Fruit fly (Drosophila melanogaster) whole organism, embryonic: ENCODE data around the gene Cyp313b1.

Source experiments
- Aef1 ChIP-seq: fragments of 200-800 bp; sonication (Bioruptor generic); IDR thresholded peaks from 3 replicates; pipeline ENCODE4 v1.3.6; 2022; ENCODE audit warnings: missing biosample characterization, missing genetic modification characterization
- Atf-2 ChIP-seq: fragments of 200-800 bp; sonication (Bioruptor generic); optimal IDR thresholded peaks from 2 replicates; lab custom pipeline; 2016; ENCODE audit warnings: missing biosample characterization, missing genetic modification characterization
- Atf3 ChIP-seq: fragments of 200-800 bp; sonication (Bioruptor generic); optimal IDR thresholded peaks from 3 replicates; lab custom pipeline; 2016; ENCODE audit warnings: missing biosample characterization, missing genetic modification characterization
- CG1024 ChIP-seq: fragments of 200-800 bp; sonication (Bioruptor generic); IDR thresholded peaks from 2 replicates; pipeline ENCODE4 v1.3.6; 2022; ENCODE audit warnings: missing biosample characterization, missing genetic modification characterization
- CG10321 ChIP-seq: fragments of 200-800 bp; sonication (Bioruptor generic); IDR thresholded peaks from 2 replicates; pipeline ENCODE4 v1.3.6; 2022; ENCODE audit warnings: missing biosample characterization, missing genetic modification characterization
- CG10431 ChIP-seq: fragments of 200-800 bp; sonication (Bioruptor generic); optimal IDR thresholded peaks from 3 replicates; lab custom pipeline; 2018; ENCODE audit warnings: missing biosample characterization, mild to moderate bottlenecking, missing genetic modification characterization
- CG11093 ChIP-seq: fragments of 200-800 bp; sonication (Bioruptor generic); IDR thresholded peaks from 3 replicates; pipeline ENCODE4 v1.3.6; 2022; ENCODE audit warnings: missing biosample characterization, missing genetic modification characterization
- CG11696 ChIP-seq: fragments of 200-800 bp; sonication (Bioruptor generic); IDR thresholded peaks from 2 replicates; pipeline ENCODE4 v1.3.6; 2022; ENCODE audit warnings: missing biosample characterization, missing genetic modification characterization
- CG12236 ChIP-seq: fragments of 200-800 bp; sonication (Bioruptor generic); optimal IDR thresholded peaks from 2 replicates; lab custom pipeline; 2016; ENCODE audit warnings: missing biosample characterization, missing genetic modification characterization
- CG13123 ChIP-seq: fragments of 200-800 bp; sonication (Bioruptor generic); optimal IDR thresholded peaks from 2 replicates; lab custom pipeline; 2016; ENCODE audit warnings: missing biosample characterization, missing genetic modification characterization
- CG15479 ChIP-seq: fragments of 200-800 bp; sonication (Bioruptor generic); optimal IDR thresholded peaks from 3 replicates; lab custom pipeline; 2019; ENCODE audit warnings: missing biosample characterization, mild to moderate bottlenecking, missing genetic modification characterization, moderate library complexity
- CG15514 ChIP-seq: fragments of 200-800 bp; sonication (Bioruptor generic); optimal IDR thresholded peaks from 3 replicates; lab custom pipeline; 2017; ENCODE audit warnings: missing biosample characterization, missing genetic modification characterization, mild to moderate bottlenecking, moderate library complexity, missing genetic modification reagents
- CG16779 ChIP-seq: fragments of 200-800 bp; sonication (Bioruptor generic); IDR thresholded peaks from 2 replicates; pipeline ENCODE4 v1.3.6; 2022; ENCODE audit warnings: missing biosample characterization, missing genetic modification characterization
- CG17186 ChIP-seq: fragments of 200-800 bp; sonication (Bioruptor generic); optimal IDR thresholded peaks from 3 replicates; lab custom pipeline; 2017; ENCODE audit warnings: missing biosample characterization, missing genetic modification reagents, missing genetic modification characterization
- CG17612 ChIP-seq: fragments of 200-800 bp; sonication (Bioruptor generic); IDR thresholded peaks from 2 replicates; pipeline ENCODE4 v1.3.6; 2022; ENCODE audit warnings: missing biosample characterization, missing genetic modification characterization
- CG17802 ChIP-seq: fragments of 200-800 bp; sonication (Bioruptor generic); optimal IDR thresholded peaks from 2 replicates; lab custom pipeline; 2018; ENCODE audit warnings: missing biosample characterization, mild to moderate bottlenecking, missing genetic modification characterization, moderate library complexity
- CG1792 ChIP-seq: fragments of 200-800 bp; sonication (Bioruptor generic); optimal IDR thresholded peaks from 2 replicates; lab custom pipeline; 2016; ENCODE audit warnings: missing biosample characterization, missing genetic modification characterization
- CG2199 ChIP-seq: fragments of 200-800 bp; sonication (Bioruptor generic); IDR thresholded peaks from 3 replicates; pipeline ENCODE4 v1.3.6; 2022; ENCODE audit warnings: missing biosample characterization, missing genetic modification characterization
- CG31441 ChIP-seq: fragments of 200-800 bp; sonication (Bioruptor generic); IDR thresholded peaks from 2 replicates; pipeline ENCODE4 v1.3.6; 2022; ENCODE audit warnings: missing biosample characterization, missing genetic modification characterization
- CG7271 ChIP-seq: fragments of 200-800 bp; sonication (Bioruptor generic); optimal IDR thresholded peaks from 2 replicates; lab custom pipeline; 2018; ENCODE audit warnings: missing biosample characterization, mild to moderate bottlenecking, missing genetic modification characterization, moderate library complexity
- CG7357 ChIP-seq: fragments of 200-800 bp; sonication (Bioruptor generic); IDR thresholded peaks from 3 replicates; pipeline ENCODE4 v1.3.6; 2022; ENCODE audit warnings: missing biosample characterization, missing genetic modification characterization
- CG7928 ChIP-seq: fragments of 200-800 bp; sonication (Bioruptor generic); optimal IDR thresholded peaks from 2 replicates; lab custom pipeline; 2017; ENCODE audit warnings: missing biosample characterization, mild to moderate bottlenecking, missing genetic modification characterization
- CG7963 ChIP-seq: fragments of 200-800 bp; sonication (Bioruptor generic); IDR thresholded peaks from 3 replicates; pipeline ENCODE4 v1.3.6; 2022; ENCODE audit warnings: missing biosample characterization, missing genetic modification characterization; ENCODE audit not compliant: partially characterized antibody
- Hr39 ChIP-seq: fragments of >200 bp; optimal IDR thresholded peaks from 2 replicates; lab custom pipeline; 2017
- Jarid2 ChIP-seq: fragments of 200-800 bp; sonication (Bioruptor generic); optimal IDR thresholded peaks from 3 replicates; lab custom pipeline; 2017; ENCODE audit warnings: mild to moderate bottlenecking, missing biosample characterization, missing genetic modification reagents, missing genetic modification characterization
- Lpt ChIP-seq: fragments of >200 bp; optimal IDR thresholded peaks from 2 replicates; lab custom pipeline; 2018; ENCODE audit warnings: missing biosample characterization, missing genetic modification characterization
- NC2β ChIP-seq: fragments of 200-800 bp; sonication (Bioruptor generic); optimal IDR thresholded peaks from 2 replicates; lab custom pipeline; 2016; ENCODE audit warnings: missing biosample characterization, missing genetic modification characterization
- NK7.1 ChIP-seq: fragments of 200-800 bp; sonication (Bioruptor generic); optimal IDR thresholded peaks from 3 replicates; lab custom pipeline; 2016; ENCODE audit warnings: missing biosample characterization, missing genetic modification characterization
- Sin3A ChIP-seq: fragments of >200 bp; optimal IDR thresholded peaks from 2 replicates; lab custom pipeline; 2018
- Sox102F ChIP-seq: fragments of 200-800 bp; sonication (Bioruptor generic); optimal IDR thresholded peaks from 2 replicates; lab custom pipeline; 2018; ENCODE audit warnings: missing biosample characterization, mild to moderate bottlenecking, missing genetic modification characterization, moderate library complexity
- Vsx1 ChIP-seq: fragments of 200-800 bp; sonication (Bioruptor generic); optimal IDR thresholded peaks from 2 replicates; lab custom pipeline; 2017; ENCODE audit warnings: missing biosample characterization, mild to moderate bottlenecking, missing genetic modification characterization, missing genetic modification reagents
- Xbp1 ChIP-seq: fragments of 200-800 bp; sonication (Bioruptor generic); optimal IDR thresholded peaks from 3 replicates; lab custom pipeline; 2016; ENCODE audit warnings: missing biosample characterization, mild to moderate bottlenecking, missing genetic modification characterization
- az2 ChIP-seq: fragments of 200-800 bp; sonication (Bioruptor generic); optimal IDR thresholded peaks from 3 replicates; lab custom pipeline; 2016; ENCODE audit warnings: missing biosample characterization, missing genetic modification characterization
- bab2 ChIP-seq: fragments of 200-800 bp; sonication (Bioruptor generic); optimal IDR thresholded peaks from 2 replicates; lab custom pipeline; 2016; ENCODE audit warnings: missing biosample characterization, missing genetic modification characterization
- bcd ChIP-seq: fragments of 200-800 bp; sonication (Bioruptor generic); optimal IDR thresholded peaks from 2 replicates; lab custom pipeline; 2017; ENCODE audit warnings: missing biosample characterization, mild to moderate bottlenecking, missing genetic modification characterization
- bigmax ChIP-seq: fragments of 200-800 bp; sonication (Bioruptor generic); optimal IDR thresholded peaks from 2 replicates; lab custom pipeline; 2018; ENCODE audit warnings: missing biosample characterization, mild to moderate bottlenecking, missing genetic modification characterization
- ci ChIP-seq: fragments of 200-800 bp; sonication (Bioruptor generic); IDR thresholded peaks from 3 replicates; pipeline ENCODE4 v1.3.6; 2022; ENCODE audit warnings: missing biosample characterization, missing genetic modification characterization
- danr ChIP-seq: fragments of 200-800 bp; sonication (Bioruptor generic); IDR thresholded peaks from 2 replicates; pipeline ENCODE4 v1.3.6; 2022; ENCODE audit warnings: missing biosample characterization, missing genetic modification characterization
- disco-r ChIP-seq: fragments of 200-800 bp; sonication (Bioruptor generic); optimal IDR thresholded peaks from 2 replicates; lab custom pipeline; 2016; ENCODE audit warnings: missing biosample characterization, missing genetic modification characterization
- ewg ChIP-seq: fragments of 200-800 bp; sonication (Bioruptor generic); optimal IDR thresholded peaks from 3 replicates; lab custom pipeline; 2017; ENCODE audit warnings: mild to moderate bottlenecking, missing biosample characterization, missing genetic modification reagents, missing genetic modification characterization
- gsb ChIP-seq: fragments of 200-800 bp; sonication (Bioruptor generic); IDR thresholded peaks from 2 replicates; pipeline ENCODE4 v1.3.6; 2022; ENCODE audit warnings: missing biosample characterization, missing genetic modification characterization
- hbn ChIP-seq: fragments of 200-800 bp; sonication (Bioruptor generic); IDR thresholded peaks from 2 replicates; pipeline ENCODE4 v1.3.6; 2022; ENCODE audit warnings: missing biosample characterization, missing genetic modification characterization; ENCODE audit not compliant: partially characterized antibody
- her ChIP-seq: fragments of 200-800 bp; sonication (Bioruptor generic); optimal IDR thresholded peaks from 2 replicates; lab custom pipeline; 2016; ENCODE audit warnings: missing biosample characterization, missing genetic modification characterization
- knrl ChIP-seq: fragments of 200-800 bp; sonication (Bioruptor generic); IDR thresholded peaks from 3 replicates; pipeline ENCODE4 v1.3.6; 2022; ENCODE audit warnings: missing biosample characterization, missing genetic modification characterization; ENCODE audit not compliant: partially characterized antibody
- mld ChIP-seq: fragments of 200-800 bp; sonication (Bioruptor generic); IDR thresholded peaks from 3 replicates; pipeline ENCODE4 v1.3.6; 2022; ENCODE audit warnings: missing biosample characterization, missing genetic modification characterization; ENCODE audit not compliant: partially characterized antibody
- oc ChIP-seq: fragments of 200-800 bp; sonication (Bioruptor generic); optimal IDR thresholded peaks from 2 replicates; lab custom pipeline; 2018; ENCODE audit warnings: missing biosample characterization, mild to moderate bottlenecking, missing genetic modification characterization, moderate library complexity
- onecut ChIP-seq: fragments of 200-800 bp; sonication (Bioruptor generic); IDR thresholded peaks from 2 replicates; pipeline ENCODE4 v1.3.6; 2022; ENCODE audit warnings: missing biosample characterization, missing genetic modification characterization
- org-1 ChIP-seq: fragments of 200-800 bp; sonication (Bioruptor generic); optimal IDR thresholded peaks from 2 replicates; lab custom pipeline; 2017; ENCODE audit warnings: missing biosample characterization, missing genetic modification characterization
- pros ChIP-seq: fragments of 200-800 bp; sonication (Bioruptor generic); optimal IDR thresholded peaks from 3 replicates; lab custom pipeline; 2019; ENCODE audit warnings: missing biosample characterization, mild to moderate bottlenecking, missing genetic modification characterization, moderate library complexity
- tap ChIP-seq: fragments of 200-800 bp; optimal IDR thresholded peaks from 3 replicates; lab custom pipeline; 2019; ENCODE audit warnings: missing biosample characterization, mild to moderate bottlenecking, missing genetic modification characterization, moderate library complexity
- tgo ChIP-seq: fragments of 200-800 bp; sonication (Bioruptor generic); IDR thresholded peaks from 3 replicates; pipeline ENCODE4 v1.3.6; 2022; ENCODE audit warnings: missing biosample characterization, missing genetic modification characterization
- wdn ChIP-seq: fragments of 200-800 bp; sonication (Bioruptor generic); IDR thresholded peaks from 2 replicates; pipeline ENCODE4 v1.3.6; 2022; ENCODE audit warnings: missing biosample characterization, missing genetic modification characterization

Gene Cyp313b1

dm6 chr3R:8650741-8651140, 5.3 kb upstream of the Cyp313b1 start, which contains the start of the genes Mkk4 and SLIRP2 (continued):
- peak; percentile 72 for TF ChIP-seq bigmax (GFP tag; lab: Kevin White, UChicago)
- TF ChIP-seq org-1 (GFP tag; lab: Kevin White, UChicago) = peak; percentile 97
- TF ChIP-seq CG15514 (GFP tag; lab: Kevin White, UChicago) = peak; percentile 95
- peak; percentile 97 for TF ChIP-seq CG1792 (GFP tag; lab: Kevin White, UChicago)
- peak; percentile 99 for TF ChIP-seq oc (tag; lab: Kevin White, UChicago)
- TF ChIP-seq disco-r = peak; percentile 98
- peak; percentile 96 for TF ChIP-seq CG11696 (GFP tag; lab: Robert Waterston, UW)
- peak; percentile 99 for TF ChIP-seq ci (GFP tag; lab: Robert Waterston, UW)
- TF ChIP-seq CG1024 (GFP tag; lab: Robert Waterston, UW) = peak; percentile 96
- TF ChIP-seq az2 (GFP tag; lab: Kevin White, UChicago) = peak; percentile 99
- TF ChIP-seq Atf3 (GFP tag; lab: Kevin White, UChicago) = peak; percentile 99
- TF ChIP-seq CG12236 (GFP tag; lab: Kevin White, UChicago) = peak; percentile 98
- peak; percentile 74 for TF ChIP-seq CG15479 (GFP tag; lab: Kevin White, UChicago)
- peak; percentile 99 for TF ChIP-seq bab2
- TF ChIP-seq Hr39 = no peak
- peak; percentile 73 for TF ChIP-seq pros
- peak; percentile 99 for TF ChIP-seq CG2199 (GFP tag; lab: Robert Waterston, UW)
- peak; percentile 87 for TF ChIP-seq CG10321 (GFP tag; lab: Robert Waterston, UW)
- peak; percentile 98 for TF ChIP-seq CG7928 (GFP tag; lab: Kevin White, UChicago)
- TF ChIP-seq CG7357 (GFP tag; lab: Robert Waterston, UW) = peak; percentile 96
- TF ChIP-seq CG10431 (GFP tag; lab: Kevin White, UChicago) = peak; percentile 96
- peak; percentile 91 for TF ChIP-seq Jarid2 (GFP tag; lab: Kevin White, UChicago)
- peak; percentile 96 for TF ChIP-seq her (GFP tag; lab: Kevin White, UChicago)
- peak; percentile 97 for TF ChIP-seq danr (GFP tag; lab: Robert Waterston, UW)
- TF ChIP-seq Lpt (GFP tag; lab: Kevin White, UChicago) = no peak
- peak; percentile 99 for TF ChIP-seq Aef1 (GFP tag; lab: Robert Waterston, UW)
- TF ChIP-seq CG7271 (tag; lab: Kevin White, UChicago) = peak; percentile 97
- peak; percentile 97 for TF ChIP-seq CG16779 (GFP tag; lab: Robert Waterston, UW)
- peak; percentile 98 for TF ChIP-seq gsb (GFP tag; lab: Robert Waterston, UW)
- peak; percentile 99 for TF ChIP-seq bcd (GFP tag; lab: Kevin White, UChicago)
- peak; percentile 99 for TF ChIP-seq tgo (GFP tag; lab: Robert Waterston, UW)
- TF ChIP-seq Sox102F (GFP tag; lab: Kevin White, UChicago) = peak; percentile 99
- peak; percentile 98 for TF ChIP-seq CG13123 (GFP tag; lab: Kevin White, UChicago)
- TF ChIP-seq hbn (GFP tag; lab: Robert Waterston, UW) = peak; percentile 70
- TF ChIP-seq knrl (GFP tag; lab: Robert Waterston, UW) = peak; percentile 90
- peak; percentile 99 for TF ChIP-seq CG31441 (GFP tag; lab: Robert Waterston, UW)
- TF ChIP-seq Xbp1 = peak; percentile 100
- TF ChIP-seq onecut (GFP tag; lab: Robert Waterston, UW) = peak; percentile 97
- peak; percentile 82 for TF ChIP-seq CG7963 (GFP tag; lab: Robert Waterston, UW)
- TF ChIP-seq CG17802 (tag; lab: Kevin White, UChicago) = peak; percentile 92
- TF ChIP-seq Vsx1 = peak; percentile 95
- TF ChIP-seq mld (GFP tag; lab: Robert Waterston, UW) = peak; percentile 80
- TF ChIP-seq NC2β (GFP tag; lab: Kevin White, UChicago) = peak; percentile 98
- TF ChIP-seq CG17612 (GFP tag; lab: Robert Waterston, UW) = peak; percentile 98
- peak; percentile 99 for TF ChIP-seq Atf-2 (GFP tag; lab: Kevin White, UChicago)
- TF ChIP-seq ewg (GFP tag; lab: Kevin White, UChicago) = peak; percentile 98
- peak; percentile 98 for TF ChIP-seq CG11093 (GFP tag; lab: Robert Waterston, UW)
- TF ChIP-seq CG17186 (GFP tag; lab: Kevin White, UChicago) = peak; percentile 97
- TF ChIP-seq Sin3A (lab: Kevin White, UChicago) = peak; percentile 86
- peak; percentile 98 for TF ChIP-seq wdn (GFP tag; lab: Robert Waterston, UW)
- TF ChIP-seq NK7.1 = peak; percentile 98
- peak; percentile 98 for TF ChIP-seq tap (tag; lab: Kevin White, UChicago)
